Worm (Caenorhabditis elegans) whole organism, mixed stage, embryonic: ENCODE results near the gene moa-1.

Source experiments
- elt-3 ChIP-seq: fragments of 150-350 bp; optimal IDR thresholded peaks from 2 replicates; lab custom pipeline; 2014; ENCODE audit warnings: missing biosample characterization, missing genetic modification characterization
- nhr-12 ChIP-seq: fragments of 150-350 bp; optimal IDR thresholded peaks from 2 replicates; lab custom pipeline; 2014; ENCODE audit warnings: missing biosample characterization, missing genetic modification characterization

DNA sequence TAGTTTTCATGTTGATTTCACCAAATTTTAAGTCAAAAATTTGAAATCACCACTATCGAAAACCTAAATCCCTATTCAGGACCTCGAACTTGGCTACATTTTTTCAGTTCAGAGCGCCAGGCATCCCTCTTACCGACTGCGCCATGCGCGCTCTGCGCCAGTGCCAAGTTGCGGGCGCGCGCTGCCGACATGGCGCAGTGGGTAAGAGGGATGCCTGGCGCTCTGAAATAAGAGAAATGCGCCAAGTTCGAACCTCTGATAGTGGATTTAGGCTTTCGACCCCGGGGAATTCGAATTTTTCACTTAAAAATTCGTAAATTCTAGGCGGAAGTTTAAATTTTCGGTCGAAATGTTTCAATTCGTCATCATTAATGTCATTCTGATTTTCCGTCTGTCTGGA is 20.2 kb upstream of the moa-1 start:
- TF ChIP-seq nhr-12: no peak
- no peak for TF ChIP-seq elt-3 (tag; lab: Kevin White, UChicago)
